Fruit fly (Drosophila melanogaster) whole organism, embryonic: ENCODE data around the gene CG33258.

Experiments used
- Awh ChIP-seq: fragments of 200-800 bp; sonication (Bioruptor generic); IDR thresholded peaks from 2 replicates; pipeline ENCODE4, ENCODE4 v1.3.6; 2022; ENCODE audit warnings: missing biosample characterization, missing genetic modification characterization
- Bteb2 ChIP-seq: fragments of 200-800 bp; sonication (Bioruptor generic); optimal IDR thresholded peaks from 2 replicates; lab custom pipeline; 2016; ENCODE audit warnings: missing biosample characterization, missing genetic modification characterization
- CG10209 ChIP-seq: fragments of 200-800 bp; sonication (Bioruptor generic); optimal IDR thresholded peaks from 3 replicates; lab custom pipeline; 2017; ENCODE audit warnings: missing biosample characterization, mild to moderate bottlenecking, missing genetic modification characterization, missing genetic modification reagents
- CG12299 ChIP-seq: fragments of 200-800 bp; sonication (Bioruptor generic); optimal IDR thresholded peaks from 2 replicates; lab custom pipeline; 2018; ENCODE audit warnings: missing biosample characterization, mild to moderate bottlenecking, missing genetic modification characterization
- CG12769 ChIP-seq: fragments of 200-800 bp; sonication (Bioruptor generic); optimal IDR thresholded peaks from 2 replicates; lab custom pipeline; 2019; ENCODE audit warnings: missing biosample characterization, mild to moderate bottlenecking, missing genetic modification characterization, moderate library complexity
- CG14050 ChIP-seq: fragments of 200-800 bp; sonication (Bioruptor generic); IDR thresholded peaks from 3 replicates; pipeline ENCODE4 v1.3.6; 2022; ENCODE audit warnings: missing biosample characterization, missing genetic modification characterization
- CG14667 ChIP-seq: fragments of 200-800 bp; sonication (Bioruptor generic); IDR thresholded peaks from 2 replicates; pipeline ENCODE4 v1.3.6; 2022; ENCODE audit warnings: missing biosample characterization, missing genetic modification characterization
- CG15601 ChIP-seq: fragments of 200-800 bp; sonication (Bioruptor generic); optimal IDR thresholded peaks from 3 replicates; lab custom pipeline; 2019; ENCODE audit warnings: missing biosample characterization, mild to moderate bottlenecking, missing genetic modification characterization, moderate library complexity
- CG16813 ChIP-seq: fragments of 200-800 bp; sonication (Bioruptor generic); IDR thresholded peaks from 3 replicates; pipeline ENCODE4 v1.3.6; 2022; ENCODE audit warnings: missing biosample characterization, missing genetic modification characterization; ENCODE audit not compliant: partially characterized antibody
- CG18599 ChIP-seq: fragments of 200-800 bp; sonication (Bioruptor generic); optimal IDR thresholded peaks from 3 replicates; lab custom pipeline; 2017; ENCODE audit warnings: missing biosample characterization, missing genetic modification characterization, mild to moderate bottlenecking, moderate library complexity, missing genetic modification reagents
- CG30431 ChIP-seq: fragments of 200-800 bp; sonication (Bioruptor generic); optimal IDR thresholded peaks from 2 replicates; lab custom pipeline; 2017; ENCODE audit warnings: missing biosample characterization, missing genetic modification characterization
- CG3281 ChIP-seq: fragments of 200-800 bp; sonication (Bioruptor generic); optimal IDR thresholded peaks from 3 replicates; lab custom pipeline; 2017; ENCODE audit warnings: missing biosample characterization, mild to moderate bottlenecking, missing genetic modification characterization
- CG34376 ChIP-seq: fragments of 200-800 bp; sonication (Bioruptor generic); optimal IDR thresholded peaks from 2 replicates; lab custom pipeline; 2018; ENCODE audit warnings: missing biosample characterization, mild to moderate bottlenecking, missing genetic modification characterization
- CG4282 ChIP-seq: fragments of 200-800 bp; sonication (Bioruptor generic); optimal IDR thresholded peaks from 2 replicates; lab custom pipeline; 2016; ENCODE audit warnings: missing biosample characterization, missing genetic modification characterization
- CG6272 ChIP-seq: fragments of 200-800 bp; sonication (Bioruptor generic); IDR thresholded peaks from 2 replicates; pipeline ENCODE4 v1.3.6; 2022; ENCODE audit warnings: missing biosample characterization, missing genetic modification characterization
- CG6791 ChIP-seq: fragments of 200-800 bp; sonication (Bioruptor generic); IDR thresholded peaks from 3 replicates; pipeline ENCODE4 v1.3.6; 2022; ENCODE audit warnings: missing biosample characterization, missing genetic modification characterization; ENCODE audit not compliant: partially characterized antibody
- CG6813 ChIP-seq: fragments of 200-800 bp; sonication (Bioruptor generic); optimal IDR thresholded peaks from 2 replicates; lab custom pipeline; 2017; ENCODE audit warnings: missing biosample characterization, missing genetic modification characterization, mild to moderate bottlenecking, moderate library complexity, missing genetic modification reagents
- CG7556 ChIP-seq: fragments of 200-800 bp; sonication (Bioruptor generic); optimal IDR thresholded peaks from 2 replicates; lab custom pipeline; 2017; ENCODE audit warnings: missing biosample characterization, mild to moderate bottlenecking, missing genetic modification characterization
- CG8089 ChIP-seq: fragments of 200-800 bp; sonication (Bioruptor generic); optimal IDR thresholded peaks from 3 replicates; lab custom pipeline; 2016; ENCODE audit warnings: missing biosample characterization, missing genetic modification characterization
- CG9437 ChIP-seq: fragments of 200-800 bp; sonication (Bioruptor generic); optimal IDR thresholded peaks from 2 replicates; lab custom pipeline; 2018; ENCODE audit warnings: missing biosample characterization, mild to moderate bottlenecking, missing genetic modification characterization
- CTCF ChIP-seq: fragments of 200-800 bp; sonication (Bioruptor generic); optimal IDR thresholded peaks from 2 replicates; lab custom pipeline; 2017; ENCODE audit warnings: missing biosample characterization, mild to moderate bottlenecking, missing genetic modification characterization, moderate library complexity
- Dad ChIP-seq: fragments of 200-800 bp; sonication (Bioruptor generic); optimal IDR thresholded peaks from 3 replicates; lab custom pipeline; 2016; ENCODE audit warnings: missing biosample characterization, missing genetic modification characterization
- Dek ChIP-seq: fragments of 200-800 bp; sonication (Bioruptor generic); optimal IDR thresholded peaks from 3 replicates; lab custom pipeline; 2019; ENCODE audit warnings: missing biosample characterization, mild to moderate bottlenecking, missing genetic modification characterization, moderate library complexity
- Dref ChIP-seq: fragments of 200-800 bp; sonication (Bioruptor generic); IDR thresholded peaks from 2 replicates; pipeline ENCODE4 v1.3.6; 2022; ENCODE audit warnings: missing biosample characterization, missing genetic modification characterization
- Drgx ChIP-seq: fragments of 200-800 bp; sonication (Bioruptor generic); IDR thresholded peaks from 2 replicates; pipeline ENCODE4 v1.3.6; 2022; ENCODE audit warnings: missing biosample characterization, missing genetic modification characterization
- Fer2 ChIP-seq: fragments of 200-800 bp; sonication (Bioruptor generic); optimal IDR thresholded peaks from 2 replicates; lab custom pipeline; 2018; ENCODE audit warnings: missing biosample characterization, mild to moderate bottlenecking, missing genetic modification characterization, moderate library complexity
- HmgZ ChIP-seq: fragments of 200-800 bp; sonication (Bioruptor generic); optimal IDR thresholded peaks from 2 replicates; lab custom pipeline; 2018; ENCODE audit warnings: missing biosample characterization, mild to moderate bottlenecking, missing genetic modification characterization
- NfI ChIP-seq: fragments of 200-800 bp; sonication (Bioruptor generic); optimal IDR thresholded peaks from 3 replicates; lab custom pipeline; 2018; ENCODE audit warnings: missing biosample characterization, mild to moderate bottlenecking, missing genetic modification characterization, moderate library complexity
- Optix ChIP-seq: fragments of 200-800 bp; sonication (Bioruptor generic); IDR thresholded peaks from 3 replicates; pipeline ENCODE4 v1.3.6; 2022; ENCODE audit warnings: missing biosample characterization, missing genetic modification characterization
- Rx ChIP-seq: fragments of 200-800 bp; sonication (Bioruptor generic); IDR thresholded peaks from 2 replicates; pipeline ENCODE4 v1.3.6; 2022; ENCODE audit warnings: missing biosample characterization, missing genetic modification characterization
- Sox102F ChIP-seq: fragments of 200-800 bp; sonication (Bioruptor generic); optimal IDR thresholded peaks from 2 replicates; lab custom pipeline; 2018; ENCODE audit warnings: missing biosample characterization, mild to moderate bottlenecking, missing genetic modification characterization, moderate library complexity
- Sry-δ ChIP-seq: fragments of 200-800 bp; sonication (Bioruptor generic); optimal IDR thresholded peaks from 2 replicates; lab custom pipeline; 2016; ENCODE audit warnings: missing biosample characterization, missing genetic modification characterization
- ab ChIP-seq: fragments of 200-800 bp; sonication (Bioruptor generic); optimal IDR thresholded peaks from 2 replicates; lab custom pipeline; 2016; ENCODE audit warnings: missing biosample characterization, missing genetic modification characterization
- ara ChIP-seq: fragments of 200-800 bp; sonication (Bioruptor generic); IDR thresholded peaks from 2 replicates; pipeline ENCODE4 v1.3.6; 2022; ENCODE audit warnings: missing biosample characterization, missing genetic modification characterization
- bigmax ChIP-seq: fragments of 200-800 bp; sonication (Bioruptor generic); optimal IDR thresholded peaks from 2 replicates; lab custom pipeline; 2018; ENCODE audit warnings: missing biosample characterization, mild to moderate bottlenecking, missing genetic modification characterization
- cato ChIP-seq: fragments of 200-800 bp; sonication (Bioruptor generic); optimal IDR thresholded peaks from 2 replicates; lab custom pipeline; 2016; ENCODE audit warnings: missing biosample characterization, missing genetic modification characterization, borderline replicate concordance
- crc ChIP-seq: fragments of 200-800 bp; sonication (Bioruptor generic); optimal IDR thresholded peaks from 2 replicates; lab custom pipeline; 2016; ENCODE audit warnings: missing biosample characterization, missing genetic modification characterization
- danr ChIP-seq: fragments of 200-800 bp; sonication (Bioruptor generic); IDR thresholded peaks from 2 replicates; pipeline ENCODE4 v1.3.6; 2022; ENCODE audit warnings: missing biosample characterization, missing genetic modification characterization
- dati ChIP-seq: fragments of 200-800 bp; sonication (Bioruptor generic); IDR thresholded peaks from 2 replicates; pipeline ENCODE4 v1.3.6; 2022; ENCODE audit warnings: missing biosample characterization, missing genetic modification characterization
- ham ChIP-seq: fragments of 200-800 bp; sonication (Bioruptor generic); IDR thresholded peaks from 2 replicates; pipeline ENCODE4 v1.3.6; 2022; ENCODE audit warnings: missing biosample characterization, missing genetic modification characterization
- hbn ChIP-seq: fragments of 200-800 bp; sonication (Bioruptor generic); IDR thresholded peaks from 2 replicates; pipeline ENCODE4 v1.3.6; 2022; ENCODE audit warnings: missing biosample characterization, missing genetic modification characterization; ENCODE audit not compliant: partially characterized antibody
- inv ChIP-seq: fragments of 200-800 bp; sonication (Bioruptor generic); IDR thresholded peaks from 2 replicates; pipeline ENCODE4 v1.3.6; 2022; ENCODE audit warnings: missing biosample characterization, missing genetic modification characterization; ENCODE audit not compliant: partially characterized antibody
- kni ChIP-seq: fragments of 200-800 bp; sonication (Bioruptor generic); optimal IDR thresholded peaks from 3 replicates; lab custom pipeline; 2017; ENCODE audit warnings: mild to moderate bottlenecking, missing biosample characterization, missing genetic modification reagents, missing genetic modification characterization
- oc ChIP-seq: fragments of 200-800 bp; sonication (Bioruptor generic); optimal IDR thresholded peaks from 2 replicates; lab custom pipeline; 2018; ENCODE audit warnings: missing biosample characterization, mild to moderate bottlenecking, missing genetic modification characterization, moderate library complexity
- sim ChIP-seq: fragments of 200-800 bp; sonication (Bioruptor generic); IDR thresholded peaks from 2 replicates; pipeline ENCODE4 v1.3.6; 2022; ENCODE audit warnings: missing biosample characterization, missing genetic modification characterization
- tgo ChIP-seq: fragments of 200-800 bp; sonication (Bioruptor generic); IDR thresholded peaks from 3 replicates; pipeline ENCODE4 v1.3.6; 2022; ENCODE audit warnings: missing biosample characterization, missing genetic modification characterization
- tin ChIP-seq: fragments of 200-800 bp; sonication (Bioruptor generic); optimal IDR thresholded peaks from 3 replicates; lab custom pipeline; 2016; ENCODE audit warnings: missing biosample characterization, missing genetic modification characterization
- toy ChIP-seq: fragments of 200-800 bp; sonication (Bioruptor generic); IDR thresholded peaks from 2 replicates; pipeline ENCODE4 v1.3.6; 2022; ENCODE audit warnings: missing biosample characterization, missing genetic modification characterization
- trem ChIP-seq: fragments of 200-800 bp; optimal IDR thresholded peaks from 3 replicates; lab custom pipeline; 2019; ENCODE audit warnings: missing biosample characterization, mild to moderate bottlenecking, missing genetic modification characterization, moderate library complexity
- z ChIP-seq: fragments of 200-800 bp; sonication (Bioruptor generic); IDR thresholded peaks from 3 replicates; pipeline ENCODE4 v1.3.6; 2022; ENCODE audit warnings: missing biosample characterization, missing genetic modification characterization

Gene CG33258

dm6 chr3L:16128481-16128972 is 46.2 kb downstream of the CG33258 start, which contains the start of gene Pgm1 (continued):
- TF ChIP-seq Bteb2 (GFP tag; lab: Kevin White, UChicago) (peak; percentile 90), CG10209 (GFP tag; lab: Kevin White, UChicago) (peak; percentile 78), CG15601 (peak; percentile 51), CTCF (GFP tag; lab: Kevin White, UChicago) (no peak), CG9437 (GFP tag; lab: Kevin White, UChicago) (peak; percentile 41), CG18599 (GFP tag; lab: Kevin White, UChicago) (peak; percentile 90), Fer2 (tag; lab: Kevin White, UChicago) (peak; percentile 64), ara (peak; percentile 76), CG14050 (GFP tag; lab: Robert Waterston, UW) (peak; percentile 61), CG3281 (GFP tag; lab: Kevin White, UChicago) (peak; percentile 88), Optix (GFP tag; lab: Robert Waterston, UW) (peak; percentile 83), Rx (peak; percentile 72), dati (GFP tag; lab: Robert Waterston, UW) (0 out of 2 replicates have a peak, but pooled peaks have one; percentile 34), crc (peak; percentile 85), Dek (tag; lab: Kevin White, UChicago) (peak; percentile 68), hbn (GFP tag; lab: Robert Waterston, UW) (no peak), kni (GFP tag; lab: Kevin White, UChicago) (no peak), Sry-δ (GFP tag; lab: Kevin White, UChicago) (peak; percentile 57), ham (no peak), ab (GFP tag; lab: Kevin White, UChicago) (peak; percentile 79), CG7556 (GFP tag; lab: Kevin White, UChicago) (peak; percentile 74), CG6791 (no peak), cato (GFP tag; lab: Kevin White, UChicago) (peak; percentile 52), z (GFP tag; lab: Robert Waterston, UW) (0 out of 3 replicates have a peak, but pooled peaks have one; percentile 23), CG12769 (tag; lab: Kevin White, UChicago) (peak; percentile 97), Awh (GFP tag; lab: Robert Waterston, UW) (peak; percentile 75), CG30431 (GFP tag; lab: Kevin White, UChicago) (peak; percentile 60), Drgx (GFP tag; lab: Robert Waterston, UW) (peak; percentile 82), NfI (GFP tag; lab: Kevin White, UChicago) (no peak), danr (GFP tag; lab: Robert Waterston, UW) (peak; percentile 40; the same call in 1 of the 2 replicates), CG14667 (peak; percentile 69; the same call in 1 of the 2 replicates), tgo (peak; percentile 46; the same call in 2 of the 3 replicates), CG16813 (GFP tag; lab: Robert Waterston, UW) (no peak), HmgZ (tag; lab: Kevin White, UChicago) (peak; percentile 91), bigmax (GFP tag; lab: Kevin White, UChicago) (no peak), Dad (GFP tag; lab: Kevin White, UChicago) (peak; percentile 81), CG4282 (GFP tag; lab: Kevin White, UChicago) (peak; percentile 87), trem (tag; lab: Kevin White, UChicago) (peak; percentile 54), tin (GFP tag; lab: Kevin White, UChicago) (peak; percentile 70), CG8089 (GFP tag; lab: Kevin White, UChicago) (peak; percentile 80), CG34376 (peak; percentile 98), toy (0 out of 2 replicates have a peak, but pooled peaks have one; percentile 36), Dref (GFP tag; lab: Robert Waterston, UW) (no peak), CG6272 (GFP tag; lab: Robert Waterston, UW) (peak; percentile 40; the same call in 1 of the 2 replicates), Sox102F (GFP tag; lab: Kevin White, UChicago) (no peak), CG6813 (peak; percentile 77), oc (tag; lab: Kevin White, UChicago) (no peak), inv (no peak), CG12299 (tag; lab: Kevin White, UChicago) (peak; percentile 69), sim (GFP tag; lab: Robert Waterston, UW) (peak; percentile 39; the same call in 1 of the 2 replicates)
